Fruit fly (Drosophila melanogaster) S2 (cell line): ENCODE data around the gene CG34265.

Experiments used
- CG8478 ChIP-seq: fragments of >200 bp; optimal IDR thresholded peaks from 2 replicates; lab custom pipeline; 2018
- CTCF ChIP-seq, 2 experiments: fragments of >200 bp; optimal IDR thresholded peaks; 2 replicates each; lab custom pipeline; 2018

DNA sequence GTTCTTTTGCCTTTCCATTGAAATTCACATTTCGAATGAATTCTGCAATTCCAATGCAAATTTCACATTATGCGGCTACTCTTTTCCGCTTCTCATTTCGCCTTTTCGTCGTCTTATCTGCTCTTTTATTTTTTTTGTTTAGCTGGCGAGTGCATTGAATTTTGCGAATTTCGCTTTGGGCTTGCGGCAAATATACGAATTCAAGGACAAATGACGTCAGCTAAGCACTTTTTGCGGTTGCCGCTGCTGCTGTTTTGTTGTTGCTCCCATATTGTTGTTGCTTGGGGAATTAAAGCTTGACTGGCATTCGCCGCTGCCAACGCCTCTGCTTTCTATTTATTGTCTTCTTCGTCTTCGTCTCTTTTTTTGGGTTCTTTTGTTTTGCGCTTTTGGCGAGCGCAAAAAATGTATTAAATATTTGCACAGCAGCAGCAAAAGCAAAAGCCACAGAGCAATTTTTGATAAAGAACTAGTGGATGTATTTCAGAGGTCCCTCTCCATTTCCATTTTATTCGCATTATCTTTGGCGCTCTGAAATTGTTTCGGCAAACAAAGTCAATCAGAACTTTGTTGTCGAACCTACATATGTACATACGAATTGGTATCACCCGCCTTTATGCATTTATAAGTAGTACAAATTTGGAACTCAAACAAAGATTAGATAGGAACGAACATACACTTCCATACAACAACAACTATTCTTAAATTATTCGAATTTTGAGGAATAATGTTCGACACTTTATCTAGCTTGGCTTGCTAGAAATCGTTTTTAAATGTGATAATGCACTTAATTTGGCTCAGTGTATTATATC lies 28.3 kb upstream of the CG34265 start:
- TF ChIP-seq CTCF (optimal IDR thresholded peaks at IDR 0.05; lab: Kevin White, UChicago) (no peak), CG8478 (lab: Kevin White, UChicago) (no peak)
